Worm (Caenorhabditis elegans) whole organism, late embryonic: ENCODE results near the gene catp-6.

Experiments
- C08G9.2 ChIP-seq: sonication (generic microtip); optimal IDR thresholded peaks from 2 replicates; lab custom pipeline; 2016; ENCODE audit warnings: mild to moderate bottlenecking, missing genetic modification characterization, moderate library complexity, missing compliant biosample characterization
- F13H6.1 ChIP-seq: sonication (generic microtip); optimal IDR thresholded peaks from 2 replicates; lab custom pipeline; 2016; ENCODE audit warnings: missing genetic modification characterization, missing compliant biosample characterization
- K02D7.2 ChIP-seq: sonication (generic microtip); optimal IDR thresholded peaks from 2 replicates; lab custom pipeline; 2017; ENCODE audit warnings: mild to moderate bottlenecking, missing genetic modification characterization, missing compliant biosample characterization
- T23F11.4 ChIP-seq: fragments of 200-800 bp; sonication (Bioruptor generic); optimal IDR thresholded peaks from 2 replicates; lab custom pipeline; 2018; ENCODE audit warnings: mild to moderate bottlenecking, missing genetic modification characterization, missing compliant biosample characterization
- ama-1 ChIP-seq: fragments of 150-350 bp; optimal IDR thresholded peaks from 2 replicates; lab custom pipeline; 2014
- ceh-18 ChIP-seq: sonication (generic microtip); optimal IDR thresholded peaks from 2 replicates; lab custom pipeline; 2016; ENCODE audit warnings: missing genetic modification characterization, missing compliant biosample characterization
- ceh-22 ChIP-seq: sonication (generic microtip); optimal IDR thresholded peaks from 2 replicates; lab custom pipeline; 2017; ENCODE audit warnings: missing biosample characterization, missing genetic modification characterization
- ceh-24 ChIP-seq: sonication (generic microtip); optimal IDR thresholded peaks from 2 replicates; lab custom pipeline; 2016; ENCODE audit warnings: mild to moderate bottlenecking, missing genetic modification characterization, missing compliant biosample characterization
- ceh-30 ChIP-seq: fragments of 150-350 bp; optimal IDR thresholded peaks from 2 replicates; lab custom pipeline; 2014; ENCODE audit warnings: missing biosample characterization, missing genetic modification characterization
- ceh-45 ChIP-seq: fragments of 200-800 bp; sonication (Bioruptor generic); IDR thresholded peaks from 2 replicates; pipeline ENCODE4 v1.3.6; 2022; ENCODE audit warnings: missing genetic modification reagents, missing genetic modification characterization, missing compliant biosample characterization
- ceh-48 ChIP-seq: sonication (generic microtip); optimal IDR thresholded peaks from 2 replicates; lab custom pipeline; 2016; ENCODE audit warnings: missing genetic modification characterization, inconsistent platforms, missing compliant biosample characterization
- ceh-6 ChIP-seq: fragments of 200-800 bp; sonication (Bioruptor generic); optimal IDR thresholded peaks from 2 replicates; lab custom pipeline; 2018; ENCODE audit warnings: mild to moderate bottlenecking, missing genetic modification characterization, missing compliant biosample characterization
- ceh-9 ChIP-seq: sonication (generic microtip); optimal IDR thresholded peaks from 2 replicates; lab custom pipeline; 2016; ENCODE audit warnings: mild to moderate bottlenecking, missing genetic modification characterization, inconsistent platforms, missing compliant biosample characterization
- dmd-4 ChIP-seq: sonication (generic microtip); optimal IDR thresholded peaks from 2 replicates; lab custom pipeline; 2016; ENCODE audit warnings: borderline replicate concordance, missing genetic modification characterization, missing compliant biosample characterization
- eyg-1 ChIP-seq: sonication (generic microtip); optimal IDR thresholded peaks from 2 replicates; lab custom pipeline; 2016; ENCODE audit warnings: missing genotype, missing genetic modification characterization, missing compliant biosample characterization
- fax-1 ChIP-seq: sonication (generic microtip); optimal IDR thresholded peaks from 2 replicates; lab custom pipeline; 2016; ENCODE audit warnings: missing genotype, missing genetic modification characterization, missing compliant biosample characterization
- fkh-10 ChIP-seq: fragments of 150-350 bp; optimal IDR thresholded peaks from 2 replicates; lab custom pipeline; 2014; ENCODE audit warnings: missing biosample characterization, missing genetic modification reagents, missing genetic modification characterization
- fkh-6 ChIP-seq: sonication (generic microtip); optimal IDR thresholded peaks from 2 replicates; lab custom pipeline; 2016; ENCODE audit warnings: missing genetic modification characterization, missing compliant biosample characterization
- gmeb-2 ChIP-seq: sonication (generic microtip); optimal IDR thresholded peaks from 2 replicates; lab custom pipeline; 2016; ENCODE audit warnings: missing genetic modification characterization, inconsistent platforms, missing compliant biosample characterization
- hlh-13 ChIP-seq: fragments of 200-800 bp; sonication (Bioruptor generic); optimal IDR thresholded peaks from 2 replicates; lab custom pipeline; 2018; ENCODE audit warnings: mild to moderate bottlenecking, missing genetic modification characterization, missing compliant biosample characterization
- hlh-30 ChIP-seq: sonication (generic microtip); optimal IDR thresholded peaks from 2 replicates; lab custom pipeline; 2017; ENCODE audit warnings: antibody characterized with exemption, missing genetic modification characterization, missing compliant biosample characterization; ENCODE audit not compliant: insufficient read depth
- lin-11 ChIP-seq: fragments of 200-800 bp; sonication (Bioruptor generic); optimal IDR thresholded peaks from 2 replicates; lab custom pipeline; 2018; ENCODE audit warnings: mild to moderate bottlenecking, missing genetic modification characterization, missing compliant biosample characterization
- madf-2 ChIP-seq: sonication (generic microtip); optimal IDR thresholded peaks from 2 replicates; lab custom pipeline; 2017; ENCODE audit warnings: missing genetic modification characterization, missing compliant biosample characterization
- mec-3 ChIP-seq: sonication (generic microtip); optimal IDR thresholded peaks from 2 replicates; lab custom pipeline; 2016; ENCODE audit warnings: borderline replicate concordance, missing genetic modification characterization, missing compliant biosample characterization
- nfya-1 ChIP-seq: sonication (generic microtip); optimal IDR thresholded peaks from 2 replicates; lab custom pipeline; 2017; ENCODE audit warnings: missing genetic modification characterization, mild to moderate bottlenecking, missing compliant biosample characterization, antibody characterized with exemption, moderate library complexity
- nhr-232 ChIP-seq: sonication (generic microtip); optimal IDR thresholded peaks from 2 replicates; lab custom pipeline; 2016; ENCODE audit warnings: missing genetic modification characterization, missing compliant biosample characterization
- npax-4 ChIP-seq: sonication (generic microtip); optimal IDR thresholded peaks from 2 replicates; lab custom pipeline; 2016; ENCODE audit warnings: missing genetic modification characterization, missing compliant biosample characterization
- odd-2 ChIP-seq: sonication (generic microtip); optimal IDR thresholded peaks from 2 replicates; lab custom pipeline; 2017; ENCODE audit warnings: antibody characterized with exemption, mild to moderate bottlenecking, missing genetic modification characterization, missing compliant biosample characterization
- pag-3 ChIP-seq: sonication (generic microtip); optimal IDR thresholded peaks from 2 replicates; lab custom pipeline; 2016; ENCODE audit warnings: missing compliant biosample characterization, missing genetic modification characterization, borderline replicate concordance
- pros-1 ChIP-seq: fragments of 150-350 bp; optimal IDR thresholded peaks from 2 replicates; lab custom pipeline; 2014; ENCODE audit warnings: missing biosample characterization, missing genetic modification reagents, missing genetic modification characterization
- ref-2 ChIP-seq: sonication (generic microtip); optimal IDR thresholded peaks from 2 replicates; lab custom pipeline; 2016; ENCODE audit warnings: missing genetic modification characterization, missing compliant biosample characterization
- rnt-1 ChIP-seq: sonication (generic microtip); optimal IDR thresholded peaks from 2 replicates; lab custom pipeline; 2016; ENCODE audit warnings: missing genetic modification characterization, missing compliant biosample characterization
- tbx-7 ChIP-seq: sonication (generic microtip); optimal IDR thresholded peaks from 2 replicates; lab custom pipeline; 2016; ENCODE audit warnings: missing genotype, missing genetic modification characterization, missing compliant biosample characterization
- ttx-3 ChIP-seq: sonication (generic microtip); optimal IDR thresholded peaks from 2 replicates; lab custom pipeline; 2016; ENCODE audit warnings: missing genetic modification reagents, missing genetic modification characterization, missing compliant biosample characterization
- unc-3 ChIP-seq, 2 experiments: fragments of 200-800 bp in 1 of 2; sonication (Bioruptor generic) in 1 of 2; sonication (generic microtip) in 1 of 2; conservative IDR thresholded peaks in 1 of 2; optimal IDR thresholded peaks in 1 of 2; 2 replicates each; pipeline versions ENCODE4 v1.3.6 to Lab custom; 2016 to 2022; ENCODE audit warnings: missing compliant biosample characterization in 2 of 2, missing genetic modification characterization in 2 of 2, missing genetic modification reagents in 1 of 2
- unc-86 ChIP-seq: sonication (generic microtip); optimal IDR thresholded peaks from 2 replicates; lab custom pipeline; 2016; ENCODE audit warnings: missing genetic modification characterization, missing compliant biosample characterization
- zip-5 ChIP-seq: sonication (generic microtip); optimal IDR thresholded peaks from 2 replicates; lab custom pipeline; 2016; ENCODE audit warnings: missing genetic modification characterization, missing compliant biosample characterization
- ztf-16 ChIP-seq: sonication (generic microtip); optimal IDR thresholded peaks from 2 replicates; lab custom pipeline; 2017; ENCODE audit warnings: missing genetic modification characterization, missing compliant biosample characterization

Gene catp-6

DNA sequence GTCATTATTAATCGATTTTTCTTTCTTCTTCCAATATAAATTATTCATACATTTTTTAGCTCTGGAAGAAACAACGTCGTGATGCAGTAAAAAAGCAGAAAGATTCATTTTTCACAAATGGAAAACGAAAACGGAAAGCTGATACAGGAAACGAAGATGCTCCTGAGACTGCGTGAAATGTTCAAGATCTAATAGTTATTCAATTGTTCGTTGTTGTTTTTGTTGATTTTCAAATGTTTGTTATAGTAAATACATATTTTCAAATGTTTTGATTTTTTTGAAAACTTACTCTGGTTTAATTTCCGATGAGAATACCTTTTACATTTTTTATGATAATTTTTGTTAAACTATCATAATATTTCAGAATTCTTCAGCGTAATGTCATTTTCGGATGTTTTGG, 39.4 kb upstream of the catp-6 start, which contains the start of gene K07F5.16:
TSS of gene K07F5.16 (plus strand) at position 301 of the 400 bp plus-strand sequence.
- TF ChIP-seq gmeb-2 (tag; lab: Kevin White, UChicago) (no peak), fkh-6 (no peak), npax-4 (tag; lab: Kevin White, UChicago) (no peak), ceh-48 (tag; lab: Kevin White, UChicago) (no peak), ama-1 (lab: Kevin White, UChicago) (no peak), hlh-30 (tag; lab: Kevin White, UChicago) (no peak), hlh-13 (GFP tag; lab: Kevin White, UChicago) (no peak), C08G9.2 (tag; lab: Kevin White, UChicago) (no peak), tbx-7 (no peak), fkh-10 (GFP tag; lab: Kevin White, UChicago) (no peak), lin-11 (tag; lab: Kevin White, UChicago) (no peak), odd-2 (tag; lab: Kevin White, UChicago) (no peak), ztf-16 (tag; lab: Kevin White, UChicago) (no peak), unc-3 (GFP tag; conservative IDR thresholded peaks at IDR 0.05; lab: Robert Waterston, UW) (no peak), unc-3 (tag; optimal IDR thresholded peaks at IDR 0.05; lab: Kevin White, UChicago) (no peak), ref-2 (tag; lab: Kevin White, UChicago) (no peak)

DNA sequence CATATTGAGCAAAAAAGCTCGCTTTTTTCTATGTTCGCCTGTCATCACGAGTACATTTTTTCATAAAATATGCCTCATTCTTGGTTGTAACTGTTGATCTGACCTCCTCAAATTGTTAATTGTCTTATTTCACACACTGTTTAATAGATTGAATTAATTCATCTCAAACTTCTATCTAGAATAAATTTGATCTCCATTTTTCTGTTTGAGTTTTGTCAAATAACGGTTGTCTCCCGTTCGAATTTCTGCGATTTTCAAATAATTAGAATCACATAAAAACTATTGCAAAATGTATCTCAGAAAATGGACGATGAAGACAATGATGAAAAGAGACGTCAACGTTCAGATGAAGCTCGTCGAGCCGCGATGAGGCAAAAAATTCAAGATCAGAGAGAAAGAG, 37.5 kb upstream of the catp-6 start, which contains the start of gene K07F5.14:
TSS of gene K07F5.14 (plus strand) at position 301 of the 400 bp plus-strand sequence.
- TF ChIP-seq ceh-18 (no peak), ttx-3 (tag; lab: Kevin White, UChicago) (no peak), hlh-30 (tag; lab: Kevin White, UChicago) (no peak), pros-1 (tag; lab: Kevin White, UChicago) (no peak), ceh-45 (no peak), ref-2 (tag; lab: Kevin White, UChicago) (no peak), madf-2 (tag; lab: Kevin White, UChicago) (no peak), odd-2 (tag; lab: Kevin White, UChicago) (no peak), ama-1 (lab: Kevin White, UChicago) (no peak), pag-3 (tag; lab: Kevin White, UChicago) (no peak), F13H6.1 (no peak), tbx-7 (no peak), unc-86 (tag; lab: Kevin White, UChicago) (no peak), ceh-22 (tag; lab: Kevin White, UChicago) (no peak), T23F11.4 (GFP tag; lab: Kevin White, UChicago) (no peak), ceh-30 (no peak), eyg-1 (tag; lab: Kevin White, UChicago) (no peak), K02D7.2 (tag; lab: Kevin White, UChicago) (no peak)
- TF ChIP-seq, all 69 proteins: peak for 0

DNA sequence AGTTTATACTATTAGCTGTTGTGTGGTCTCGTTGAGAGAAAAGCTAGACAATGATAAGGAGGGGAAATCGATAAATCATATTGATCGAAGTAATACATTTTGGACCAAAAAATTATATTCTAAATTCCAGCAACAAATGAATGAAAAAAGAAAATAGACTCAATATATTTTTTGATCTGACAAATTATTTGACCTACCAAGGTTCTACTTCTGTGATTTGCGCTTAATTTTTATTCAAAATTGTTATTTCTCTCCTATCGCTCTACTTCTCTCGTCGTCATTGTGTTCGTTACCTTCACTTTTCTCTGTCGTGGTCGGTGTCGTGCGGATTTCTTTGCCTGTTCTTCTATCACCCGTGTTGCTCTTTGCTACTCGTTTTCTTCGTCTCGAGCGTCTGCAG, 34.6 kb upstream of the catp-6 start:
- TF ChIP-seq rnt-1 (tag; lab: Kevin White, UChicago) (no peak), ama-1 (lab: Kevin White, UChicago) (no peak), mec-3 (tag; lab: Kevin White, UChicago) (no peak), nfya-1 (tag; lab: Kevin White, UChicago) (no peak), npax-4 (tag; lab: Kevin White, UChicago) (no peak), ceh-6 (no peak), zip-5 (tag; lab: Kevin White, UChicago) (no peak), dmd-4 (tag; lab: Kevin White, UChicago) (no peak), ceh-9 (no peak), ceh-18 (no peak), pros-1 (tag; lab: Kevin White, UChicago) (no peak), T23F11.4 (GFP tag; lab: Kevin White, UChicago) (no peak), ceh-24 (tag; lab: Kevin White, UChicago) (no peak), fkh-6 (no peak), madf-2 (tag; lab: Kevin White, UChicago) (no peak), fax-1 (no peak), ref-2 (tag; lab: Kevin White, UChicago) (no peak), nhr-232 (tag; lab: Kevin White, UChicago) (no peak)
